Fruit fly (Drosophila melanogaster) whole organism, prepupa: ENCODE measurements around the gene CG9500.

Source experiments
- Blimp-1 ChIP-seq: fragments of 200-800 bp; sonication (Bioruptor generic); optimal IDR thresholded peaks from 3 replicates; lab custom pipeline; 2017; ENCODE audit warnings: missing biosample characterization, missing genetic modification characterization, mild to moderate bottlenecking, moderate library complexity, missing genetic modification reagents
- CG11294 ChIP-seq: fragments of 200-800 bp; sonication (Bioruptor generic); IDR thresholded peaks from 2 replicates; pipeline ENCODE4 v1.3.6; 2022; ENCODE audit warnings: missing biosample characterization, missing genetic modification characterization
- CG11902 ChIP-seq: fragments of 200-800 bp; sonication (Bioruptor generic); optimal IDR thresholded peaks from 3 replicates; lab custom pipeline; 2016; ENCODE audit warnings: missing biosample characterization, missing genetic modification characterization
- CG15336 ChIP-seq: fragments of 200-800 bp; sonication (Bioruptor generic); IDR thresholded peaks from 2 replicates; pipeline ENCODE4 v1.3.6; 2022; ENCODE audit warnings: missing biosample characterization, missing genetic modification characterization
- CG16779 ChIP-seq: fragments of 200-800 bp; sonication (Bioruptor generic); optimal IDR thresholded peaks from 3 replicates; lab custom pipeline; 2017; ENCODE audit warnings: missing biosample characterization, mild to moderate bottlenecking, missing genetic modification characterization
- CG3032 ChIP-seq: fragments of 200-800 bp; optimal IDR thresholded peaks from 2 replicates; lab custom pipeline; 2019; ENCODE audit warnings: missing biosample characterization, mild to moderate bottlenecking, missing genetic modification characterization, moderate library complexity
- CG31627 ChIP-seq: fragments of 200-800 bp; sonication (Bioruptor generic); optimal IDR thresholded peaks from 3 replicates; lab custom pipeline; 2016; ENCODE audit warnings: missing biosample characterization, missing genetic modification characterization
- CG32006 ChIP-seq: fragments of 200-800 bp; sonication (Bioruptor generic); optimal IDR thresholded peaks from 3 replicates; lab custom pipeline; 2017; ENCODE audit warnings: missing biosample characterization, mild to moderate bottlenecking, missing genetic modification characterization
- CG6163 ChIP-seq: fragments of 200-800 bp; sonication (Bioruptor generic); IDR thresholded peaks from 3 replicates; pipeline ENCODE4 v1.3.6; 2022; ENCODE audit warnings: missing biosample characterization, missing genetic modification characterization
- CG6276 ChIP-seq: fragments of 200-800 bp; sonication (Bioruptor generic); optimal IDR thresholded peaks from 2 replicates; lab custom pipeline; 2017; ENCODE audit warnings: missing biosample characterization, mild to moderate bottlenecking, missing genetic modification characterization
- CG6792 ChIP-seq: fragments of 200-800 bp; sonication (Bioruptor generic); optimal IDR thresholded peaks from 3 replicates; lab custom pipeline; 2016; ENCODE audit warnings: missing biosample characterization, missing genetic modification characterization
- CG8119 ChIP-seq: fragments of 200-800 bp; sonication (Bioruptor generic); IDR thresholded peaks from 3 replicates; pipeline ENCODE4 v1.3.6; 2022; ENCODE audit warnings: missing biosample characterization, missing genetic modification characterization
- CG8319 ChIP-seq: fragments of 200-800 bp; sonication (Bioruptor generic); optimal IDR thresholded peaks from 3 replicates; lab custom pipeline; 2016; ENCODE audit warnings: missing biosample characterization, missing genetic modification characterization
- CG9139 ChIP-seq: fragments of 200-800 bp; sonication (Bioruptor generic); optimal IDR thresholded peaks from 3 replicates; lab custom pipeline; 2017; ENCODE audit warnings: missing biosample characterization, mild to moderate bottlenecking, missing genetic modification characterization
- Eip75B ChIP-seq: fragments of 200-800 bp; sonication (Bioruptor generic); optimal IDR thresholded peaks from 3 replicates; lab custom pipeline; 2016; ENCODE audit warnings: missing biosample characterization, missing genetic modification characterization
- Eip78C ChIP-seq: fragments of 200-800 bp; sonication (Bioruptor generic); peaks from one replicate; lab custom pipeline; 2016; ENCODE audit warnings: missing biosample characterization, missing genetic modification characterization
- Eip93F ChIP-seq: fragments of 200-800 bp; sonication (Bioruptor generic); optimal IDR thresholded peaks from 2 replicates; lab custom pipeline; 2016; ENCODE audit warnings: missing biosample characterization, mild to moderate bottlenecking, missing genetic modification characterization
- Hr39 ChIP-seq: fragments of 200-800 bp; sonication (Bioruptor generic); optimal IDR thresholded peaks from 2 replicates; lab custom pipeline; 2016; ENCODE audit warnings: missing biosample characterization, missing genetic modification characterization
- Hr4 ChIP-seq: fragments of 200-800 bp; sonication (Bioruptor generic); optimal IDR thresholded peaks from 3 replicates; lab custom pipeline; 2016; ENCODE audit warnings: missing biosample characterization, missing genetic modification characterization
- Met ChIP-seq: fragments of 200-800 bp; sonication (Bioruptor generic); optimal IDR thresholded peaks from 3 replicates; lab custom pipeline; 2016; ENCODE audit warnings: missing biosample characterization, missing genetic modification characterization
- OdsH ChIP-seq: fragments of 200-800 bp; sonication (Bioruptor generic); optimal IDR thresholded peaks from 3 replicates; lab custom pipeline; 2016; ENCODE audit warnings: missing biosample characterization, missing genetic modification characterization
- Sox102F ChIP-seq: fragments of 200-800 bp; sonication (Bioruptor generic); optimal IDR thresholded peaks from 2 replicates; lab custom pipeline; 2016; ENCODE audit warnings: missing biosample characterization, mild to moderate bottlenecking, missing genetic modification characterization
- Sox14 ChIP-seq: fragments of 200-800 bp; sonication (Bioruptor generic); optimal IDR thresholded peaks from 3 replicates; lab custom pipeline; 2016; ENCODE audit warnings: missing biosample characterization, missing genetic modification characterization
- achi ChIP-seq: fragments of 200-800 bp; sonication (Bioruptor generic); optimal IDR thresholded peaks from 3 replicates; lab custom pipeline; 2016; ENCODE audit warnings: missing biosample characterization, missing genetic modification characterization
- acj6 ChIP-seq: fragments of 200-800 bp; sonication (Bioruptor generic); optimal IDR thresholded peaks from 3 replicates; lab custom pipeline; 2016; ENCODE audit warnings: missing biosample characterization, missing genetic modification characterization
- cyc ChIP-seq: fragments of 200-800 bp; sonication (Bioruptor generic); optimal IDR thresholded peaks from 3 replicates; lab custom pipeline; 2016; ENCODE audit warnings: missing biosample characterization, missing genetic modification characterization
- eg ChIP-seq: fragments of 200-800 bp; sonication (Bioruptor generic); IDR thresholded peaks from 3 replicates; pipeline ENCODE4 v1.3.6; 2022; ENCODE audit warnings: missing biosample characterization, missing genetic modification characterization
- esn ChIP-seq: fragments of 200-800 bp; sonication (Bioruptor generic); optimal IDR thresholded peaks from 2 replicates; lab custom pipeline; 2016; ENCODE audit warnings: missing biosample characterization, mild to moderate bottlenecking, missing genetic modification characterization, moderate library complexity
- fd59A ChIP-seq: fragments of 200-800 bp; sonication (Bioruptor generic); optimal IDR thresholded peaks from 2 replicates; lab custom pipeline; 2017; ENCODE audit warnings: missing biosample characterization, mild to moderate bottlenecking, missing genetic modification characterization, missing genetic modification reagents
- fkh ChIP-seq: fragments of 200-800 bp; sonication (Bioruptor generic); optimal IDR thresholded peaks from 3 replicates; lab custom pipeline; 2017; ENCODE audit warnings: missing biosample characterization, mild to moderate bottlenecking, missing genetic modification characterization, moderate library complexity
- lz ChIP-seq: fragments of 200-800 bp; sonication (Bioruptor generic); optimal IDR thresholded peaks from 3 replicates; lab custom pipeline; 2016; ENCODE audit warnings: missing biosample characterization, missing genetic modification characterization
- net ChIP-seq: fragments of 200-800 bp; sonication (Bioruptor generic); optimal IDR thresholded peaks from 3 replicates; lab custom pipeline; 2016; ENCODE audit warnings: missing biosample characterization, missing genetic modification characterization
- pdm3 ChIP-seq: fragments of 200-800 bp; sonication (Bioruptor generic); optimal IDR thresholded peaks from 3 replicates; lab custom pipeline; 2016; ENCODE audit warnings: missing biosample characterization, missing genetic modification characterization
- salr ChIP-seq, 2 experiments: fragments of 200-800 bp; sonication (Bioruptor generic); optimal IDR thresholded peaks; 3 replicates each; lab custom pipeline; 2016 to 2018; ENCODE audit warnings: missing biosample characterization in 2 of 2, missing genetic modification characterization in 2 of 2, mild to moderate bottlenecking in 1 of 2
- spab ChIP-seq: fragments of 200-800 bp; sonication (Bioruptor generic); optimal IDR thresholded peaks from 2 replicates; lab custom pipeline; 2017; ENCODE audit warnings: missing biosample characterization, mild to moderate bottlenecking, missing genetic modification characterization, missing genetic modification reagents
- ss ChIP-seq, 2 experiments: fragments of 200-800 bp; sonication (Bioruptor generic); optimal IDR thresholded peaks; 2 replicates in 1 of 2; 3 replicates in 1 of 2; lab custom pipeline; 2017 to 2018; ENCODE audit warnings: mild to moderate bottlenecking in 2 of 2, missing biosample characterization in 2 of 2, missing genetic modification characterization in 2 of 2, moderate library complexity in 1 of 2
- svp ChIP-seq: fragments of 200-800 bp; sonication (Bioruptor generic); peaks from one replicate; lab custom pipeline; 2016; ENCODE audit warnings: missing biosample characterization, missing genetic modification characterization

Gene CG9500

dm6 chr2L:6323536-6324385, 34.4 kb downstream of the CG9500 start, which contains the start of gene PDZ-GEF:
TSS of gene PDZ-GEF (plus strand) at chr2L:6323767.
- TF ChIP-seq esn (GFP tag; lab: Kevin White, UChicago) (no peak), cyc (GFP tag; lab: Kevin White, UChicago) (peak; percentile 45), lz (GFP tag; lab: Kevin White, UChicago) (peak; percentile 30), CG6792 (GFP tag; lab: Kevin White, UChicago) (no peak), CG31627 (GFP tag; lab: Kevin White, UChicago) (peak; percentile 40), fkh (GFP tag; lab: Kevin White, UChicago) (no peak), CG9139 (GFP tag; lab: Kevin White, UChicago) (no peak), eg (GFP tag; lab: Robert Waterston, UW) (no peak), CG11902 (no peak), CG32006 (GFP tag; lab: Kevin White, UChicago) (no peak), CG3032 (tag; lab: Kevin White, UChicago) (no peak), Eip78C (peak; percentile 55), salr (GFP tag; optimal IDR thresholded peaks at IDR 0.05; lab: Kevin White, UChicago) (no peak), CG8319 (GFP tag; lab: Kevin White, UChicago) (no peak), Sox14 (GFP tag; lab: Kevin White, UChicago) (peak; percentile 27), Blimp-1 (no peak), acj6 (GFP tag; lab: Kevin White, UChicago) (peak; percentile 5), CG8119 (GFP tag; lab: Robert Waterston, UW) (no peak), Hr39 (GFP tag; lab: Kevin White, UChicago) (no peak), fd59A (GFP tag; lab: Kevin White, UChicago) (no peak), net (GFP tag; lab: Kevin White, UChicago) (no peak), CG6163 (GFP tag; lab: Robert Waterston, UW) (no peak), achi (GFP tag; lab: Kevin White, UChicago) (no peak), CG6276 (GFP tag; lab: Kevin White, UChicago) (no peak), OdsH (GFP tag; lab: Kevin White, UChicago) (peak; percentile 10), CG16779 (tag; lab: Kevin White, UChicago) (no peak), Sox102F (no peak), Met (GFP tag; lab: Kevin White, UChicago) (peak; percentile 38), Eip75B (GFP tag; lab: Kevin White, UChicago) (peak; percentile 30), pdm3 (GFP tag; lab: Kevin White, UChicago) (no peak), CG15336 (GFP tag; lab: Robert Waterston, UW) (no peak), Eip93F (GFP tag; lab: Kevin White, UChicago) (no peak), spab (GFP tag; lab: Kevin White, UChicago) (no peak), ss (GFP tag; optimal IDR thresholded peaks at IDR 0.05; lab: Kevin White, UChicago) (no peak)

- TF ChIP-seq CG16779 (tag; lab: Kevin White, UChicago) = no peak
- TF ChIP-seq cyc (GFP tag; lab: Kevin White, UChicago) = no peak
- no peak for TF ChIP-seq Hr4 (GFP tag; lab: Kevin White, UChicago)
These were observed 39.0 kb downstream of the CG9500 start for dm6 chr2L:6319068-6319467.

DNA sequence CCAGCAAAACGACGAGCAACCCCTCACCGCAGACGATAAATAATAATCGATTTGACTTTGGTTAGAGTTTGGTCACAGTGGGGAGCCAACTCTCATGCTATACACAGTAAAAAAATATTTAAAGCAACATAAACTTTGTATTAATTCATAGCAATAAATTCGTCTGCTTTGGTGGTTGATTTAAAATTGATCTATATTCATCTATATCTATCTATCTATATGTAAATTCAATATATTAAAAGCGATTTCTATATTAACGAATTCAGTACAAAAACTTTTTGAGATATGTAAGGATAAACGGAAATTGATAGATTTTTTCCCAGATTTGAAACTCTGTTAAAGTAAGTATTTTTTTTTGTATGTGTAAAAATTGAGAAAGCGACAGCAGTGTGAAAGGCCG, 48.2 kb downstream of the CG9500 start:
- TF ChIP-seq ss (GFP tag; optimal IDR thresholded peaks at IDR 0.05; lab: Kevin White, UChicago) (no peak), svp (GFP tag; lab: Kevin White, UChicago) (peak; percentile 4), CG11294 (no peak)
